Worm (Caenorhabditis elegans) whole organism, L2 larva: ENCODE results near the gene apl-1.

ENCODE experiments used
- ZK546.5 ChIP-seq: sonication (generic microtip); optimal IDR thresholded peaks from 2 replicates; lab custom pipeline; 2017; ENCODE audit warnings: missing biosample characterization, missing genetic modification characterization
- ceh-82 ChIP-seq: fragments of 150-350 bp; optimal IDR thresholded peaks from 2 replicates; lab custom pipeline; 2014; ENCODE audit warnings: missing biosample characterization, missing genetic modification characterization
- nhr-11 ChIP-seq: fragments of 150-350 bp; optimal IDR thresholded peaks from 2 replicates; lab custom pipeline; 2014; ENCODE audit warnings: missing biosample characterization, missing genetic modification characterization
- nhr-12 ChIP-seq: fragments of 150-350 bp; optimal IDR thresholded peaks from 2 replicates; lab custom pipeline; 2014; ENCODE audit warnings: missing biosample characterization, missing genetic modification characterization
- unc-39 ChIP-seq: fragments of 150-350 bp; optimal IDR thresholded peaks from 2 replicates; lab custom pipeline; 2014; ENCODE audit warnings: missing biosample characterization, missing genetic modification characterization
- unc-62 ChIP-seq: fragments of 150-350 bp; optimal IDR thresholded peaks from 2 replicates; lab custom pipeline; 2014; ENCODE audit warnings: missing biosample characterization, missing genetic modification reagents, missing genetic modification characterization

DNA sequence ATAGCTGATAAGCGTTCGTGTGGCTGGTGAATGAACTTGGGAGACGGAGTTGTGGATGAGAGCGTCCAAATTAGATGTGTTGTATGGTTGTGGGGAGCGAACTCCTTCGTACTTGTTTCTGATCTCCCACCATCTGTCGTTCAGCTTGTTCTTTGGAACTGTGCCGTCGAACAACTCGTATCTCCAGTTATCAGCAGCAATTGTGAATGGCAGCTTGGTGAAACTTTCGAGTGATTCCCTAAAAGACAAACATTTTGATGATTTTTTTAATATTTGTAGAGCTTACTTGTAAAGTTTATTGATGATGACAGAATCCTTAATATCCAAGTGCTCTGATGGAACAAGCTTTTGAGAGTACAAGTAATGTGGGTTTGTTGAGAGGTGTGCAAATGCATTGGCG lies 22.7 kb downstream of the apl-1 start:
- TF ChIP-seq nhr-11 (tag; lab: Kevin White, UChicago) (no peak), unc-39 (tag; lab: Kevin White, UChicago) (no peak), ZK546.5 (no peak), unc-62 (GFP tag; lab: Kevin White, UChicago) (no peak), nhr-12 (tag; lab: Kevin White, UChicago) (no peak), ceh-82 (tag; lab: Kevin White, UChicago) (no peak)
